Fruit fly (Drosophila melanogaster): Measurements from ENCODE around the gene Adgf-C.

Adgf-C gene

dm6 chr3R:13710645-13711044 is 4.1 kb downstream of the Adgf-C start:
- TF ChIP-seq acj6 (GFP tag; optimal IDR thresholded peaks at IDR 0.05) = no peak
- no peak for TF ChIP-seq Ets21C (GFP tag; optimal IDR thresholded peaks at IDR 0.05)
- no peak for TF ChIP-seq CG6792 (GFP tag; optimal IDR thresholded peaks at IDR 0.05)
- TF ChIP-seq CG6808 (GFP tag; optimal IDR thresholded peaks at IDR 0.05) = no peak
- TF ChIP-seq dac (GFP tag; optimal IDR thresholded peaks at IDR 0.05) = no peak
- TF ChIP-seq Hr4 (GFP tag; optimal IDR thresholded peaks at IDR 0.05) = peak; percentile 6
- TF ChIP-seq Met (GFP tag; optimal IDR thresholded peaks at IDR 0.05) = no peak
- TF ChIP-seq topi (GFP tag; optimal IDR thresholded peaks at IDR 0.05) = no peak
- no peak for TF ChIP-seq CG6276 (GFP tag; optimal IDR thresholded peaks at IDR 0.05)
- no peak for TF ChIP-seq CG11762 (GFP tag; optimal IDR thresholded peaks at IDR 0.05; ENCODE audit: insufficient read depth)
- no peak for TF ChIP-seq salr (GFP tag; optimal IDR thresholded peaks at IDR 0.05)
- no peak for TF ChIP-seq CG7368 (GFP tag; optimal IDR thresholded peaks at IDR 0.05)
- TF ChIP-seq Hr38 (GFP tag; optimal IDR thresholded peaks at IDR 0.05) = no peak
- TF ChIP-seq Ets96B (tag; optimal IDR thresholded peaks at IDR 0.05) = peak; percentile 6
- TF ChIP-seq cyc (GFP tag; optimal IDR thresholded peaks at IDR 0.05) = no peak
- TF ChIP-seq Sox14 (GFP tag; optimal IDR thresholded peaks at IDR 0.05) = no peak
- TF ChIP-seq esn (GFP tag; optimal IDR thresholded peaks at IDR 0.05) = peak; percentile 33
- peak; percentile 11 for TF ChIP-seq Hr39 (GFP tag; optimal IDR thresholded peaks at IDR 0.05)
- TF ChIP-seq pdm3 (GFP tag; optimal IDR thresholded peaks at IDR 0.05) = peak; percentile 12
- TF ChIP-seq Gug (GFP tag; IDR thresholded peaks at IDR 0.05) = no peak
- TF ChIP-seq vri (GFP tag; optimal IDR thresholded peaks at IDR 0.05) = no peak
- peak; percentile 7 for TF ChIP-seq Eip93F (GFP tag; optimal IDR thresholded peaks at IDR 0.05)
- peak; percentile 30; the same call in 2 of the 3 replicates for TF ChIP-seq CG6163 (GFP tag; IDR thresholded peaks at IDR 0.05)
- no peak for TF ChIP-seq CG9139 (GFP tag; optimal IDR thresholded peaks at IDR 0.05)
- TF ChIP-seq svp (GFP tag) = peak; percentile 73
- TF ChIP-seq Lpt (GFP tag; optimal IDR thresholded peaks at IDR 0.05) = no peak
- no peak for TF ChIP-seq eg (GFP tag; IDR thresholded peaks at IDR 0.05)
- TF ChIP-seq ss (GFP tag; optimal IDR thresholded peaks at IDR 0.05) = no peak
- TF ChIP-seq achi (GFP tag; optimal IDR thresholded peaks at IDR 0.05) = no peak
- TF ChIP-seq CG8632 (GFP tag; optimal IDR thresholded peaks at IDR 0.05) = no peak
- no peak for TF ChIP-seq CG11902 (GFP tag; optimal IDR thresholded peaks at IDR 0.05)
- TF ChIP-seq CG11294 (GFP tag; IDR thresholded peaks at IDR 0.05) = no peak
- peak; percentile 84 for TF ChIP-seq CG1621 (tag; optimal IDR thresholded peaks at IDR 0.05)
- TF ChIP-seq CG15336 (GFP tag; IDR thresholded peaks at IDR 0.05) = 0 out of 2 replicates have a peak, but pooled peaks have one; percentile 26
- TF ChIP-seq fd59A (GFP tag; optimal IDR thresholded peaks at IDR 0.05) = no peak
- TF ChIP-seq CG3032 (tag; optimal IDR thresholded peaks at IDR 0.05) = no peak
- TF ChIP-seq CG34406 (GFP tag; optimal IDR thresholded peaks at IDR 0.05) = no peak
- peak; percentile 53 for TF ChIP-seq Eip78C (GFP tag)
- no peak for TF ChIP-seq fkh (GFP tag; optimal IDR thresholded peaks at IDR 0.05)
- TF ChIP-seq CG32006 (GFP tag; optimal IDR thresholded peaks at IDR 0.05) = no peak
- peak; percentile 17 for TF ChIP-seq CG31627 (GFP tag; optimal IDR thresholded peaks at IDR 0.05)
- TF ChIP-seq spab (GFP tag; optimal IDR thresholded peaks at IDR 0.05) = no peak
- TF ChIP-seq dsx (GFP tag; optimal IDR thresholded peaks at IDR 0.05; ENCODE audit: poor library complexity, severe bottlenecking) = no peak
- TF ChIP-seq Eip75B (GFP tag; optimal IDR thresholded peaks at IDR 0.05) = no peak
- TF ChIP-seq CG10669 (GFP tag; optimal IDR thresholded peaks at IDR 0.05) = no peak
- no peak for TF ChIP-seq Sox15 (GFP tag; optimal IDR thresholded peaks at IDR 0.05)
- peak; percentile 28 for TF ChIP-seq CG3919 (GFP tag; optimal IDR thresholded peaks at IDR 0.05)
- TF ChIP-seq CG8119 (GFP tag; IDR thresholded peaks at IDR 0.05) = no peak
- TF ChIP-seq CG4318 (GFP tag; optimal IDR thresholded peaks at IDR 0.05) = no peak
- TF ChIP-seq CG8319 (GFP tag; optimal IDR thresholded peaks at IDR 0.05) = no peak
- no peak for TF ChIP-seq fd85E (GFP tag; optimal IDR thresholded peaks at IDR 0.05)
- TF ChIP-seq OdsH (GFP tag; optimal IDR thresholded peaks at IDR 0.05) = no peak
- TF ChIP-seq CG10631 (GFP tag; optimal IDR thresholded peaks at IDR 0.05) = no peak
